Worm (Caenorhabditis elegans) whole organism, early embryonic: Measurements from ENCODE around the gene sra-39.

ENCODE experiments used
- B0310.2 ChIP-seq: sonication (generic microtip); optimal IDR thresholded peaks from 2 replicates; lab custom pipeline; 2016; ENCODE audit warnings: mild to moderate bottlenecking, missing genetic modification characterization, missing compliant biosample characterization
- aly-1 ChIP-seq: sonication (generic microtip); optimal IDR thresholded peaks from 2 replicates; lab custom pipeline; 2016; ENCODE audit warnings: missing genetic modification characterization, missing compliant biosample characterization
- ama-1 ChIP-seq: fragments of 150-350 bp; optimal IDR thresholded peaks from 2 replicates; lab custom pipeline; 2014
- ceh-36 ChIP-seq: sonication (generic microtip); optimal IDR thresholded peaks from 2 replicates; lab custom pipeline; 2016; ENCODE audit warnings: missing genetic modification characterization, inconsistent platforms, missing compliant biosample characterization
- flt-1 ChIP-seq: fragments of 200-800 bp; sonication (Bioruptor generic); IDR thresholded peaks from 2 replicates; pipeline ENCODE4 v1.3.6; 2022; ENCODE audit warnings: missing genetic modification characterization, missing compliant biosample characterization
- hmbx-1 ChIP-seq: sonication (generic microtip); optimal IDR thresholded peaks from 2 replicates; lab custom pipeline; 2016; ENCODE audit warnings: mild to moderate bottlenecking, missing genetic modification characterization, missing compliant biosample characterization
- hmg-4 ChIP-seq: fragments of 200-800 bp; sonication (Bioruptor generic); optimal IDR thresholded peaks from 2 replicates; lab custom pipeline; 2018; ENCODE audit warnings: mild to moderate bottlenecking, missing genetic modification characterization, missing compliant biosample characterization
- hnd-1 ChIP-seq: sonication (generic microtip); optimal IDR thresholded peaks from 2 replicates; lab custom pipeline; 2016; ENCODE audit warnings: missing genetic modification characterization, missing compliant biosample characterization
- pes-1 ChIP-seq: fragments of 200-800 bp; sonication (Bioruptor generic); IDR thresholded peaks from 2 replicates; pipeline ENCODE4 v1.3.6; 2022; ENCODE audit warnings: missing genetic modification reagents, missing genetic modification characterization, missing compliant biosample characterization
- scrt-1 ChIP-seq: fragments of 200-800 bp; sonication (Bioruptor generic); IDR thresholded peaks from 2 replicates; pipeline ENCODE4 v1.3.6; 2022; ENCODE audit warnings: missing genetic modification characterization, missing compliant biosample characterization
- sea-1 ChIP-seq: fragments of 200-800 bp; sonication (Bioruptor generic); conservative IDR thresholded peaks from 2 replicates; pipeline ENCODE4 v1.3.6; 2022; ENCODE audit warnings: missing genetic modification characterization, missing compliant biosample characterization
- tbx-11 ChIP-seq: fragments of 200-800 bp; sonication (Bioruptor generic); IDR thresholded peaks from 2 replicates; pipeline ENCODE4 v1.3.6; 2022; ENCODE audit warnings: missing genetic modification characterization, missing compliant biosample characterization
- tbx-37 ChIP-seq: fragments of 200-800 bp; sonication (Bioruptor generic); conservative IDR thresholded peaks from 2 replicates; pipeline ENCODE4 v1.3.6; 2022; ENCODE audit warnings: missing genetic modification reagents, missing genetic modification characterization, missing compliant biosample characterization
- tra-4 ChIP-seq: sonication (generic microtip); optimal IDR thresholded peaks from 2 replicates; lab custom pipeline; 2017; ENCODE audit warnings: missing genetic modification characterization, missing compliant biosample characterization

- no peak for TF ChIP-seq hmbx-1
- no peak for TF ChIP-seq aly-1 (tag; lab: Kevin White, UChicago)
- no peak for TF ChIP-seq ama-1 (lab: Kevin White, UChicago)
- TF ChIP-seq tbx-11 (GFP tag; lab: Robert Waterston, UW), result no peak
- no peak for TF ChIP-seq hnd-1 (tag; lab: Kevin White, UChicago)
- no peak for TF ChIP-seq sea-1
- TF ChIP-seq tbx-37, result no peak
- TF ChIP-seq tra-4, result no peak
- TF ChIP-seq B0310.2, result no peak
- no peak for TF ChIP-seq flt-1 (GFP tag; lab: Robert Waterston, UW)
- no peak for TF ChIP-seq scrt-1 (GFP tag; lab: Robert Waterston, UW)
- no peak for TF ChIP-seq pes-1
- TF ChIP-seq ceh-36 (tag; lab: Kevin White, UChicago), result no peak
- TF ChIP-seq hmg-4 (GFP tag; lab: Kevin White, UChicago), result no peak
Measured at ce11 chrX:13850359-13850758, 52.9 kb downstream of the sra-39 start.
